Worm (Caenorhabditis elegans) whole organism, late embryonic: ENCODE data around the gene F47B7.3.

Experiments used
- C08G9.2 ChIP-seq: sonication (generic microtip); optimal IDR thresholded peaks from 2 replicates; lab custom pipeline; 2016; ENCODE audit warnings: mild to moderate bottlenecking, missing genetic modification characterization, moderate library complexity, missing compliant biosample characterization
- F13H6.1 ChIP-seq: sonication (generic microtip); optimal IDR thresholded peaks from 2 replicates; lab custom pipeline; 2016; ENCODE audit warnings: missing genetic modification characterization, missing compliant biosample characterization
- K09A11.1 ChIP-seq: sonication (generic microtip); optimal IDR thresholded peaks from 2 replicates; lab custom pipeline; 2017; ENCODE audit warnings: antibody characterized with exemption, mild to moderate bottlenecking, missing genetic modification characterization, missing compliant biosample characterization; ENCODE audit not compliant: insufficient read depth
- T23F11.4 ChIP-seq: fragments of 200-800 bp; sonication (Bioruptor generic); optimal IDR thresholded peaks from 2 replicates; lab custom pipeline; 2018; ENCODE audit warnings: mild to moderate bottlenecking, missing genetic modification characterization, missing compliant biosample characterization
- ceh-18 ChIP-seq: sonication (generic microtip); optimal IDR thresholded peaks from 2 replicates; lab custom pipeline; 2016; ENCODE audit warnings: missing genetic modification characterization, missing compliant biosample characterization
- ceh-31 ChIP-seq: sonication (generic microtip); optimal IDR thresholded peaks from 2 replicates; lab custom pipeline; 2016; ENCODE audit warnings: missing genetic modification characterization, missing compliant biosample characterization
- ceh-34 ChIP-seq: sonication (generic microtip); optimal IDR thresholded peaks from 2 replicates; lab custom pipeline; 2016; ENCODE audit warnings: mild to moderate bottlenecking, missing genetic modification characterization, missing compliant biosample characterization
- ceh-45 ChIP-seq: fragments of 200-800 bp; sonication (Bioruptor generic); IDR thresholded peaks from 2 replicates; pipeline ENCODE4 v1.3.6; 2022; ENCODE audit warnings: missing genetic modification reagents, missing genetic modification characterization, missing compliant biosample characterization
- ceh-48 ChIP-seq: sonication (generic microtip); optimal IDR thresholded peaks from 2 replicates; lab custom pipeline; 2016; ENCODE audit warnings: missing genetic modification characterization, inconsistent platforms, missing compliant biosample characterization
- ceh-6 ChIP-seq: fragments of 200-800 bp; sonication (Bioruptor generic); optimal IDR thresholded peaks from 2 replicates; lab custom pipeline; 2018; ENCODE audit warnings: mild to moderate bottlenecking, missing genetic modification characterization, missing compliant biosample characterization
- ceh-9 ChIP-seq: sonication (generic microtip); optimal IDR thresholded peaks from 2 replicates; lab custom pipeline; 2016; ENCODE audit warnings: mild to moderate bottlenecking, missing genetic modification characterization, inconsistent platforms, missing compliant biosample characterization
- che-1 ChIP-seq: sonication (generic microtip); optimal IDR thresholded peaks from 2 replicates; lab custom pipeline; 2016; ENCODE audit warnings: mild to moderate bottlenecking, missing genetic modification characterization, missing compliant biosample characterization
- dmd-4 ChIP-seq: sonication (generic microtip); optimal IDR thresholded peaks from 2 replicates; lab custom pipeline; 2016; ENCODE audit warnings: borderline replicate concordance, missing genetic modification characterization, missing compliant biosample characterization
- dve-1 ChIP-seq: sonication (generic microtip); optimal IDR thresholded peaks from 2 replicates; lab custom pipeline; 2017; ENCODE audit warnings: antibody characterized with exemption, mild to moderate bottlenecking, missing genetic modification characterization, missing compliant biosample characterization
- elt-2 ChIP-seq: sonication (generic microtip); optimal IDR thresholded peaks from 2 replicates; lab custom pipeline; 2016; ENCODE audit warnings: missing genetic modification reagents, missing genetic modification characterization, missing compliant biosample characterization
- fax-1 ChIP-seq: sonication (generic microtip); optimal IDR thresholded peaks from 2 replicates; lab custom pipeline; 2016; ENCODE audit warnings: missing genotype, missing genetic modification characterization, missing compliant biosample characterization
- fkh-10 ChIP-seq: fragments of 150-350 bp; optimal IDR thresholded peaks from 2 replicates; lab custom pipeline; 2014; ENCODE audit warnings: missing biosample characterization, missing genetic modification reagents, missing genetic modification characterization
- hlh-15 ChIP-seq: sonication (generic microtip); optimal IDR thresholded peaks from 2 replicates; lab custom pipeline; 2016; ENCODE audit warnings: missing genetic modification characterization, missing compliant biosample characterization
- hlh-30 ChIP-seq: sonication (generic microtip); optimal IDR thresholded peaks from 2 replicates; lab custom pipeline; 2017; ENCODE audit warnings: antibody characterized with exemption, missing genetic modification characterization, missing compliant biosample characterization; ENCODE audit not compliant: insufficient read depth
- hlh-6 ChIP-seq: sonication (generic microtip); optimal IDR thresholded peaks from 2 replicates; lab custom pipeline; 2016; ENCODE audit warnings: missing genotype, missing genetic modification characterization, missing compliant biosample characterization
- lin-11 ChIP-seq: fragments of 200-800 bp; sonication (Bioruptor generic); optimal IDR thresholded peaks from 2 replicates; lab custom pipeline; 2018; ENCODE audit warnings: mild to moderate bottlenecking, missing genetic modification characterization, missing compliant biosample characterization
- mec-3 ChIP-seq: sonication (generic microtip); optimal IDR thresholded peaks from 2 replicates; lab custom pipeline; 2016; ENCODE audit warnings: borderline replicate concordance, missing genetic modification characterization, missing compliant biosample characterization
- nfya-1 ChIP-seq: sonication (generic microtip); optimal IDR thresholded peaks from 2 replicates; lab custom pipeline; 2017; ENCODE audit warnings: missing genetic modification characterization, mild to moderate bottlenecking, missing compliant biosample characterization, antibody characterized with exemption, moderate library complexity
- nhr-11 ChIP-seq: fragments of 150-350 bp; optimal IDR thresholded peaks from 2 replicates; lab custom pipeline; 2014; ENCODE audit warnings: missing biosample characterization, missing genetic modification characterization
- nhr-232 ChIP-seq: sonication (generic microtip); optimal IDR thresholded peaks from 2 replicates; lab custom pipeline; 2016; ENCODE audit warnings: missing genetic modification characterization, missing compliant biosample characterization
- npax-4 ChIP-seq: sonication (generic microtip); optimal IDR thresholded peaks from 2 replicates; lab custom pipeline; 2016; ENCODE audit warnings: missing genetic modification characterization, missing compliant biosample characterization
- pag-3 ChIP-seq: sonication (generic microtip); optimal IDR thresholded peaks from 2 replicates; lab custom pipeline; 2016; ENCODE audit warnings: missing compliant biosample characterization, missing genetic modification characterization, borderline replicate concordance
- pha-2 ChIP-seq: sonication (generic microtip); optimal IDR thresholded peaks from 2 replicates; lab custom pipeline; 2017; ENCODE audit warnings: mild to moderate bottlenecking, missing genetic modification characterization, missing compliant biosample characterization
- pha-4 ChIP-seq: fragments of 150-350 bp; optimal IDR thresholded peaks from 2 replicates; lab custom pipeline; 2018; ENCODE audit warnings: missing biosample characterization, missing genetic modification reagents, missing genetic modification characterization
- pros-1 ChIP-seq: fragments of 150-350 bp; optimal IDR thresholded peaks from 2 replicates; lab custom pipeline; 2014; ENCODE audit warnings: missing biosample characterization, missing genetic modification reagents, missing genetic modification characterization
- ref-2 ChIP-seq: sonication (generic microtip); optimal IDR thresholded peaks from 2 replicates; lab custom pipeline; 2016; ENCODE audit warnings: missing genetic modification characterization, missing compliant biosample characterization
- sdc-2 ChIP-seq: sonication (generic microtip); optimal IDR thresholded peaks from 2 replicates; lab custom pipeline; 2016; ENCODE audit warnings: missing genotype, missing genetic modification characterization, missing compliant biosample characterization
- sox-4 ChIP-seq: sonication (generic microtip); optimal IDR thresholded peaks from 2 replicates; lab custom pipeline; 2017; ENCODE audit warnings: mild to moderate bottlenecking, missing genetic modification characterization, inconsistent platforms, missing compliant biosample characterization
- syd-9 ChIP-seq: sonication (generic microtip); optimal IDR thresholded peaks from 2 replicates; lab custom pipeline; 2016; ENCODE audit warnings: mild to moderate bottlenecking, missing genetic modification characterization, moderate library complexity, missing compliant biosample characterization
- tbx-2 ChIP-seq: sonication (generic microtip); optimal IDR thresholded peaks from 2 replicates; lab custom pipeline; 2016; ENCODE audit warnings: missing genetic modification characterization, missing compliant biosample characterization
- tbx-7 ChIP-seq: sonication (generic microtip); optimal IDR thresholded peaks from 2 replicates; lab custom pipeline; 2016; ENCODE audit warnings: missing genotype, missing genetic modification characterization, missing compliant biosample characterization
- unc-3 ChIP-seq, 2 experiments: fragments of 200-800 bp in 1 of 2; sonication (Bioruptor generic) in 1 of 2; sonication (generic microtip) in 1 of 2; conservative IDR thresholded peaks in 1 of 2; optimal IDR thresholded peaks in 1 of 2; 2 replicates each; pipeline versions ENCODE4 v1.3.6 to Lab custom; 2016 to 2022; ENCODE audit warnings: missing compliant biosample characterization in 2 of 2, missing genetic modification characterization in 2 of 2, missing genetic modification reagents in 1 of 2
- unc-42 ChIP-seq: sonication (generic microtip); optimal IDR thresholded peaks from 2 replicates; lab custom pipeline; 2016; ENCODE audit warnings: missing genotype, missing genetic modification characterization, missing compliant biosample characterization
- unc-86 ChIP-seq: sonication (generic microtip); optimal IDR thresholded peaks from 2 replicates; lab custom pipeline; 2016; ENCODE audit warnings: missing genetic modification characterization, missing compliant biosample characterization
- zip-5 ChIP-seq: sonication (generic microtip); optimal IDR thresholded peaks from 2 replicates; lab custom pipeline; 2016; ENCODE audit warnings: missing genetic modification characterization, missing compliant biosample characterization

F47B7.3 gene

ce11 chrX:3803314-3803713 is 39.1 kb upstream of the F47B7.3 start, which contains the start of gene F35A5.8 (continued):
- TF ChIP-seq ceh-31 (peak; percentile 46), T23F11.4 (no peak), hlh-15 (tag; lab: Kevin White, UChicago) (no peak), lin-11 (tag; lab: Kevin White, UChicago) (no peak), tbx-2 (tag; lab: Kevin White, UChicago) (peak; percentile 47), nfya-1 (tag; lab: Kevin White, UChicago) (peak; percentile 50), pag-3 (tag; lab: Kevin White, UChicago) (no peak), hlh-6 (tag; lab: Kevin White, UChicago) (no peak), che-1 (tag; lab: Kevin White, UChicago) (no peak), syd-9 (tag; lab: Kevin White, UChicago) (no peak), hlh-30 (tag; lab: Kevin White, UChicago) (no peak), ceh-48 (tag; lab: Kevin White, UChicago) (no peak), ceh-18 (tag; lab: Kevin White, UChicago) (no peak), K09A11.1 (tag; lab: Kevin White, UChicago) (no peak), fkh-10 (GFP tag; lab: Kevin White, UChicago) (no peak), sox-4 (tag; lab: Kevin White, UChicago) (peak; percentile 37), ceh-9 (tag; lab: Kevin White, UChicago) (no peak), unc-86 (tag; lab: Kevin White, UChicago) (no peak), unc-3 (GFP tag; conservative IDR thresholded peaks at IDR 0.05; lab: Robert Waterston, UW) (no peak), unc-3 (tag; optimal IDR thresholded peaks at IDR 0.05; lab: Kevin White, UChicago) (peak; percentile 16), pha-4 (tag; lab: Kevin White, UChicago) (no peak), nhr-232 (tag; lab: Kevin White, UChicago) (no peak)

ce11 chrX:3802743-3803142 is 38.5 kb upstream of the F47B7.3 start:
- TF ChIP-seq ceh-48 (tag; lab: Kevin White, UChicago) = peak; percentile 95
- peak; percentile 2 for TF ChIP-seq nfya-1 (tag; lab: Kevin White, UChicago)
- TF ChIP-seq sox-4 (tag; lab: Kevin White, UChicago) = no peak
- TF ChIP-seq ref-2 (tag; lab: Kevin White, UChicago) = peak; percentile 13
- no peak for TF ChIP-seq T23F11.4
- TF ChIP-seq ceh-31 = peak; percentile 21
- peak; percentile 28 for TF ChIP-seq ceh-34
- peak; percentile 53 for TF ChIP-seq unc-42
- no peak for TF ChIP-seq lin-11 (tag; lab: Kevin White, UChicago)
- TF ChIP-seq sdc-2 (tag; lab: Kevin White, UChicago) = peak; percentile 1
- peak; percentile 8 for TF ChIP-seq mec-3
- TF ChIP-seq zip-5 (tag; lab: Kevin White, UChicago) = no peak

ce11 chrX:3798288-3798687 is 34.1 kb upstream of the F47B7.3 start:
- TF ChIP-seq ceh-6 (no peak), tbx-7 (tag; lab: Kevin White, UChicago) (no peak), elt-2 (tag; lab: Kevin White, UChicago) (no peak), npax-4 (tag; lab: Kevin White, UChicago) (no peak), sdc-2 (tag; lab: Kevin White, UChicago) (no peak), nhr-11 (tag; lab: Kevin White, UChicago) (no peak), pros-1 (tag; lab: Kevin White, UChicago) (no peak), ceh-31 (no peak), C08G9.2 (tag; lab: Kevin White, UChicago) (no peak), unc-3 (GFP tag; conservative IDR thresholded peaks at IDR 0.05; lab: Robert Waterston, UW) (no peak), unc-3 (tag; optimal IDR thresholded peaks at IDR 0.05; lab: Kevin White, UChicago) (no peak)
- TF ChIP-seq, all 69 proteins: peak for 0

- TF ChIP-seq ceh-45 (GFP tag; lab: Robert Waterston, UW) (no peak), lin-11 (tag; lab: Kevin White, UChicago) (no peak), fax-1 (no peak), unc-86 (tag; lab: Kevin White, UChicago) (no peak), C08G9.2 (tag; lab: Kevin White, UChicago) (no peak), nfya-1 (tag; lab: Kevin White, UChicago) (no peak), npax-4 (tag; lab: Kevin White, UChicago) (no peak), ceh-6 (no peak), dve-1 (tag; lab: Kevin White, UChicago) (no peak), F13H6.1 (tag; lab: Kevin White, UChicago) (no peak), dmd-4 (no peak), unc-3 (GFP tag; conservative IDR thresholded peaks at IDR 0.05; lab: Robert Waterston, UW) (no peak), unc-3 (tag; optimal IDR thresholded peaks at IDR 0.05; lab: Kevin White, UChicago) (no peak), pha-2 (no peak)
These were observed 33.7 kb upstream of the F47B7.3 start, which contains the start of gene abu-10 for ce11 chrX:3797882-3798281. Gene abu-10, plus strand, starts transcription at chrX:3798182.
